Worm (Caenorhabditis elegans) whole organism, L4 larva: ENCODE results near the gene H40L08.3.

Source experiments
- ama-1 ChIP-seq: fragments of 150-350 bp; optimal IDR thresholded peaks from 2 replicates; lab custom pipeline; 2014; ENCODE audit warnings: inconsistent platforms, mixed read lengths
- ceh-28 ChIP-seq: fragments of 150-350 bp; optimal IDR thresholded peaks from 2 replicates; lab custom pipeline; 2014; ENCODE audit warnings: missing biosample characterization, missing genetic modification reagents, missing genetic modification characterization
- lin-13 ChIP-seq: fragments of 150-350 bp; optimal IDR thresholded peaks from 2 replicates; lab custom pipeline; 2014; ENCODE audit warnings: missing biosample characterization, missing genetic modification reagents, missing genetic modification characterization
- lir-3 ChIP-seq: sonication (generic microtip); optimal IDR thresholded peaks from 2 replicates; lab custom pipeline; 2016; ENCODE audit warnings: mild to moderate bottlenecking, missing genetic modification characterization, missing compliant biosample characterization
- lsy-2 ChIP-seq, 2 experiments: fragments of 150-350 bp in 1 of 2; sonication (generic microtip) in 1 of 2; optimal IDR thresholded peaks; 2 replicates each; lab custom pipeline; 2014 to 2017; ENCODE audit warnings: missing biosample characterization in 2 of 2, missing genetic modification characterization in 2 of 2
- mep-1 ChIP-seq: fragments of 150-350 bp; sonication (generic microtip); optimal IDR thresholded peaks from 3 replicates; lab custom pipeline; 2014; ENCODE audit warnings: missing biosample characterization, missing genetic modification characterization
- nhr-237 ChIP-seq: sonication (generic microtip); optimal IDR thresholded peaks from 2 replicates; lab custom pipeline; 2017; ENCODE audit warnings: missing biosample characterization, missing genetic modification characterization
- pqm-1 ChIP-seq: sonication (generic microtip); optimal IDR thresholded peaks from 2 replicates; lab custom pipeline; 2017; ENCODE audit warnings: missing biosample characterization, missing genetic modification characterization
- set-16 ChIP-seq: fragments of 200-800 bp; sonication (Bioruptor generic); IDR thresholded peaks from 2 replicates; pipeline ENCODE4 v1.3.6; 2022; ENCODE audit warnings: missing genetic modification reagents, missing genetic modification characterization, missing compliant biosample characterization
- unc-39 ChIP-seq: sonication (generic microtip); optimal IDR thresholded peaks from 2 replicates; lab custom pipeline; 2017; ENCODE audit warnings: missing biosample characterization, missing genetic modification characterization

DNA sequence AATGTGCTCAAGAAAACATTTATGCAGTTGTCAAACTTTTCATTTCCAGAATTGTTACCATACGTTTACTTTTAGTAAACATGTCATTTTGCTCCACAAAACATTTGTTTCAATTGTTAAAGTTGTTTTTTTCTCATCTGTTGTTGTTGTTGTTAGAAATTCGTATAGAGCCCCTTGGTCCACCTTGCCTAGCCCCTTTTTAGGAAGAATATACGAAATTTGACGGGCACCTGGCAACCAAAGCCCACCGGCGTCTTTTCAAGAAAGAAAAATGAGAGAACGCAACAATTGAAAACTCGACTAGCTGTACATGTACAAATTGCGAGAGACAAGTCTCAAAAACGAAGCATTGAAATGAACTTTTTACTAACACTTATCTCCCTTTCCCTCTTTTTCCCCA is 8.5 kb upstream of the H40L08.3 start, which contains the start of gene F09B12.5:
- TF ChIP-seq lin-13: no peak
- TF ChIP-seq set-16 (GFP tag; lab: Robert Waterston, UW): no peak
- TF ChIP-seq nhr-237 (tag; lab: Kevin White, UChicago): no peak
- TF ChIP-seq lir-3 (tag; lab: Kevin White, UChicago): no peak
- no peak for TF ChIP-seq ama-1 (lab: Kevin White, UChicago)
- TF ChIP-seq lsy-2 (tag; optimal IDR thresholded peaks at IDR 0.05; lab: Kevin White, UChicago): no peak
- TF ChIP-seq mep-1 (tag; lab: Kevin White, UChicago): no peak
- TF ChIP-seq ceh-28 (tag; lab: Kevin White, UChicago): no peak
- no peak for TF ChIP-seq pqm-1 (tag; lab: Kevin White, UChicago)
- no peak for TF ChIP-seq unc-39 (tag; lab: Kevin White, UChicago)
